Fruit fly (Drosophila melanogaster) Kc167 (cell line): ENCODE measurements around the gene CG7514.

Experiments used
- Myc ChIP-seq: fragments of >200 bp; optimal IDR thresholded peaks from 2 replicates; lab custom pipeline; 2017; ENCODE audit warnings: missing external identifiers
- Sin3A ChIP-seq: fragments of >200 bp; optimal IDR thresholded peaks from 2 replicates; lab custom pipeline; 2018; ENCODE audit warnings: missing external identifiers
- h ChIP-seq: fragments of >200 bp; optimal IDR thresholded peaks from 3 replicates; lab custom pipeline; 2018; ENCODE audit warnings: missing external identifiers
- insv ChIP-seq: fragments of >200 bp; optimal IDR thresholded peaks from 3 replicates; lab custom pipeline; 2018; ENCODE audit warnings: missing external identifiers
- psq ChIP-seq: fragments of >200 bp; optimal IDR thresholded peaks from 2 replicates; lab custom pipeline; 2017; ENCODE audit warnings: missing external identifiers
- ttk ChIP-seq: sonication (Bioruptor generic); optimal IDR thresholded peaks from 2 replicates; lab custom pipeline; 2017; ENCODE audit warnings: missing external identifiers

- no peak for TF ChIP-seq insv (lab: Kevin White, UChicago)
- no peak for TF ChIP-seq h (lab: Kevin White, UChicago)
- TF ChIP-seq psq: no peak
- TF ChIP-seq ttk (lab: Kevin White, UChicago): no peak
- no peak for TF ChIP-seq Sin3A (lab: Kevin White, UChicago)
- TF ChIP-seq Myc (lab: Kevin White, UChicago): no peak
Observed at dm6 chr3L:4697301-4697700, 8.7 kb upstream of the CG7514 start, which contains the start of gene CG13713.
